Fruit fly (Drosophila melanogaster) whole organism, prepupa: ENCODE measurements around the gene CG32022.

Experiments used
- CG10631 ChIP-seq: fragments of 200-800 bp; sonication (Bioruptor generic); optimal IDR thresholded peaks from 2 replicates; lab custom pipeline; 2016; ENCODE audit warnings: missing biosample characterization, missing genetic modification characterization
- CG16779 ChIP-seq: fragments of 200-800 bp; sonication (Bioruptor generic); optimal IDR thresholded peaks from 3 replicates; lab custom pipeline; 2017; ENCODE audit warnings: missing biosample characterization, mild to moderate bottlenecking, missing genetic modification characterization
- CG3032 ChIP-seq: fragments of 200-800 bp; optimal IDR thresholded peaks from 2 replicates; lab custom pipeline; 2019; ENCODE audit warnings: missing biosample characterization, mild to moderate bottlenecking, missing genetic modification characterization, moderate library complexity
- CG34406 ChIP-seq: fragments of 200-800 bp; sonication (Bioruptor generic); optimal IDR thresholded peaks from 3 replicates; lab custom pipeline; 2016; ENCODE audit warnings: missing biosample characterization, missing genetic modification characterization
- CG6854 ChIP-seq: fragments of 200-800 bp; sonication (Bioruptor generic); optimal IDR thresholded peaks from 2 replicates; lab custom pipeline; 2017; ENCODE audit warnings: missing biosample characterization, mild to moderate bottlenecking, missing genetic modification characterization
- CG8119 ChIP-seq: fragments of 200-800 bp; sonication (Bioruptor generic); IDR thresholded peaks from 3 replicates; pipeline ENCODE4 v1.3.6; 2022; ENCODE audit warnings: missing biosample characterization, missing genetic modification characterization
- CG8632 ChIP-seq: fragments of 200-800 bp; sonication (Bioruptor generic); optimal IDR thresholded peaks from 3 replicates; lab custom pipeline; 2016; ENCODE audit warnings: missing biosample characterization, missing genetic modification characterization
- Eip75B ChIP-seq: fragments of 200-800 bp; sonication (Bioruptor generic); optimal IDR thresholded peaks from 3 replicates; lab custom pipeline; 2016; ENCODE audit warnings: missing biosample characterization, missing genetic modification characterization
- Ets96B ChIP-seq: fragments of 200-800 bp; optimal IDR thresholded peaks from 2 replicates; lab custom pipeline; 2019; ENCODE audit warnings: missing biosample characterization, mild to moderate bottlenecking, missing genetic modification characterization, moderate library complexity
- OdsH ChIP-seq: fragments of 200-800 bp; sonication (Bioruptor generic); optimal IDR thresholded peaks from 3 replicates; lab custom pipeline; 2016; ENCODE audit warnings: missing biosample characterization, missing genetic modification characterization
- acj6 ChIP-seq: fragments of 200-800 bp; sonication (Bioruptor generic); optimal IDR thresholded peaks from 3 replicates; lab custom pipeline; 2016; ENCODE audit warnings: missing biosample characterization, missing genetic modification characterization
- svp ChIP-seq: fragments of 200-800 bp; sonication (Bioruptor generic); peaks from one replicate; lab custom pipeline; 2016; ENCODE audit warnings: missing biosample characterization, missing genetic modification characterization
- vri ChIP-seq: fragments of 200-800 bp; sonication (Bioruptor generic); optimal IDR thresholded peaks from 3 replicates; lab custom pipeline; 2016; ENCODE audit warnings: missing biosample characterization, mild to moderate bottlenecking, missing genetic modification characterization

DNA sequence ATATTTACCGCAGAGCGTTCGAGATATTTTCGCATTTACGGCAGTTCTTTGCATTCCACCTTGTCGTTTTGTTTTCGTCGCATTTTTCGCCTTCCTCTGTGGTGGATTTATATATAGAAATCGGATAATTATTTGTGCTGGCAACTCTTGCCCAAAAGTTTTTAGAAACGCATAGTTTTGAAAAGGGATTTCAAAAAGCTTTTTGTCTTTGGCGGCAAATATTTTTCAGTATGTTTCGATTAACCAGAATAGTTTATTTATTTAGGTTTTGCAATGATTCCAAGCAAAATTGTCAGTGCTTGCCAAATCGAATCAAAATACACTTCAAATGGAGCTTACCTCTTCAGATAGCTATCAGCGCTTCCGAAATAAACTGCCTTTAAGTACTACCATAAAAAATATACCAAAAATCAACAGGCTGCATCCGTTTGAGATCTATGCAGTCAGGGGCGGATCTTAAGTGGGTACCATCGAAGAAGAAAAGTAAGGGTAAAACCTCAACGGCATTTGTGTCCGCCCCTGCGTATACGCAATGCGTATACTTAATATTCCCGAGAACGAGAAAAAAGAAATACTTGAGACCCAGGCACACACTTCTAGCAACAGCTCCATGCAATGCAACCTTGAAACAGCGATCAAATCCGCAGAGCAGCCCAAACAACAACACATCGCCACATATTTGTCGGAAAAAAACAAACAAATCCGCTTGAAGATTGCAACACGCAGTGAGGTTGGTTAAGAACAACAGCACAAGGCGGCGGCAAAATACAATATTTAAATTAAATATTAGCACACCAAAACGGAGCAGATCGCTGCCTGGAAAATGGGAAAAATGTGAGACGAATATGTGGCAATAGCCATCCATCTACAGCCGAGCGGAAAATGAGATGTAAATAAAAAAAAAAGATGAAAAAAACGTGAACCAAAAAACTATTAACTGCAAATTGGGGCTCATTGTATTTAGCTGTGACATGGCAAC is 28.9 kb upstream of the CG32022 start, which contains the start of gene CG13306:
- TF ChIP-seq vri (GFP tag; lab: Kevin White, UChicago), result no peak
- TF ChIP-seq CG8119 (GFP tag; lab: Robert Waterston, UW), result no peak
- no peak for TF ChIP-seq acj6
- no peak for TF ChIP-seq CG16779 (tag; lab: Kevin White, UChicago)
- TF ChIP-seq Eip75B (GFP tag; lab: Kevin White, UChicago), result no peak
- TF ChIP-seq Ets96B (tag; lab: Kevin White, UChicago), result no peak
- TF ChIP-seq CG8632 (GFP tag; lab: Kevin White, UChicago), result no peak
- no peak for TF ChIP-seq OdsH
- TF ChIP-seq CG3032, result no peak
- no peak for TF ChIP-seq CG10631 (GFP tag; lab: Kevin White, UChicago)
- TF ChIP-seq svp (GFP tag; lab: Kevin White, UChicago), result no peak
- no peak for TF ChIP-seq CG6854
- no peak for TF ChIP-seq CG34406 (GFP tag; lab: Kevin White, UChicago)
